Worm (Caenorhabditis elegans) whole organism, L2 larva: ENCODE results near the gene pho-12.

ENCODE experiments used
- C34F6.9 ChIP-seq: fragments of 150-350 bp; optimal IDR thresholded peaks from 2 replicates; lab custom pipeline; 2014; ENCODE audit warnings: missing biosample characterization, missing genetic modification characterization
- F13H6.1 ChIP-seq: sonication (generic microtip); optimal IDR thresholded peaks from 2 replicates; lab custom pipeline; 2016; ENCODE audit warnings: missing genetic modification characterization, missing compliant biosample characterization
- R02D3.7 ChIP-seq: fragments of 150-350 bp; optimal IDR thresholded peaks from 2 replicates; lab custom pipeline; 2014; ENCODE audit warnings: missing biosample characterization, missing genetic modification characterization
- Y55F3AM.14 ChIP-seq: fragments of 200-800 bp; sonication (Bioruptor generic); optimal IDR thresholded peaks from 2 replicates; lab custom pipeline; 2018; ENCODE audit warnings: mild to moderate bottlenecking, missing genetic modification characterization, missing compliant biosample characterization
- ZK546.5 ChIP-seq: sonication (generic microtip); optimal IDR thresholded peaks from 2 replicates; lab custom pipeline; 2017; ENCODE audit warnings: missing biosample characterization, missing genetic modification characterization
- alr-1 ChIP-seq: fragments of 150-350 bp; optimal IDR thresholded peaks from 2 replicates; lab custom pipeline; 2014; ENCODE audit warnings: missing biosample characterization, missing genetic modification characterization
- aly-2 ChIP-seq: fragments of 150-350 bp; optimal IDR thresholded peaks from 2 replicates; lab custom pipeline; 2014; ENCODE audit warnings: missing biosample characterization, missing genetic modification characterization
- ama-1 ChIP-seq: fragments of 150-350 bp; optimal IDR thresholded peaks from 2 replicates; lab custom pipeline; 2018; ENCODE audit warnings: inconsistent platforms
- blmp-1 ChIP-seq: sonication (generic microtip); optimal IDR thresholded peaks from 2 replicates; lab custom pipeline; 2017; ENCODE audit warnings: missing genetic modification characterization, mild to moderate bottlenecking, missing compliant biosample characterization, antibody characterized with exemption, moderate library complexity; ENCODE audit not compliant: insufficient read depth
- ceh-16 ChIP-seq: fragments of 150-350 bp; optimal IDR thresholded peaks from 2 replicates; lab custom pipeline; 2014; ENCODE audit warnings: missing biosample characterization, missing genetic modification characterization
- ceh-82 ChIP-seq: fragments of 150-350 bp; optimal IDR thresholded peaks from 2 replicates; lab custom pipeline; 2014; ENCODE audit warnings: missing biosample characterization, missing genetic modification characterization
- crh-2 ChIP-seq: sonication (generic microtip); optimal IDR thresholded peaks from 2 replicates; lab custom pipeline; 2017; ENCODE audit warnings: missing biosample characterization, missing genetic modification characterization
- egl-27 ChIP-seq: sonication (generic microtip); optimal IDR thresholded peaks from 3 replicates; lab custom pipeline; 2017; ENCODE audit warnings: missing biosample characterization, missing genetic modification reagents, missing genetic modification characterization
- elt-1 ChIP-seq: fragments of 150-350 bp; optimal IDR thresholded peaks from 2 replicates; lab custom pipeline; 2014; ENCODE audit warnings: missing biosample characterization, missing genetic modification characterization
- elt-3 ChIP-seq: sonication (generic microtip); optimal IDR thresholded peaks from 2 replicates; lab custom pipeline; 2017; ENCODE audit warnings: missing biosample characterization, missing genetic modification characterization
- fos-1 ChIP-seq: fragments of 150-350 bp; optimal IDR thresholded peaks from 2 replicates; lab custom pipeline; 2014; ENCODE audit warnings: missing biosample characterization, missing genetic modification characterization
- gmeb-1 ChIP-seq: fragments of 150-350 bp; optimal IDR thresholded peaks from 2 replicates; lab custom pipeline; 2014; ENCODE audit warnings: missing biosample characterization, missing genetic modification characterization
- lin-11 ChIP-seq: fragments of 150-350 bp; sonication (generic microtip); optimal IDR thresholded peaks from 2 replicates; lab custom pipeline; 2014; ENCODE audit warnings: missing biosample characterization, missing genetic modification characterization, inconsistent platforms, mixed read lengths
- lin-13 ChIP-seq: fragments of 150-350 bp; optimal IDR thresholded peaks from 2 replicates; lab custom pipeline; 2014; ENCODE audit warnings: missing biosample characterization, missing genetic modification reagents, missing genetic modification characterization
- lin-39 ChIP-seq: fragments of 150-350 bp; optimal IDR thresholded peaks from 2 replicates; lab custom pipeline; 2014; ENCODE audit warnings: missing biosample characterization, missing genetic modification reagents, missing genetic modification characterization
- mab-5 ChIP-seq: fragments of 150-350 bp; optimal IDR thresholded peaks from 2 replicates; lab custom pipeline; 2014; ENCODE audit warnings: missing biosample characterization, missing genetic modification characterization
- mbf-1 ChIP-seq: sonication (generic microtip); optimal IDR thresholded peaks from 2 replicates; lab custom pipeline; 2017; ENCODE audit warnings: missing biosample characterization, missing genetic modification characterization
- mdl-1 ChIP-seq, 2 experiments: fragments of 150-350 bp in 1 of 2; sonication (generic microtip) in 1 of 2; optimal IDR thresholded peaks; 2 replicates each; lab custom pipeline; 2017; ENCODE audit warnings: missing biosample characterization in 2 of 2, missing genetic modification characterization in 2 of 2
- nhr-129 ChIP-seq: fragments of 150-350 bp; optimal IDR thresholded peaks from 2 replicates; lab custom pipeline; 2014; ENCODE audit warnings: missing biosample characterization, missing genetic modification characterization
- nhr-21 ChIP-seq: fragments of 150-350 bp; optimal IDR thresholded peaks from 2 replicates; lab custom pipeline; 2014; ENCODE audit warnings: missing biosample characterization, missing genetic modification characterization
- nhr-23 ChIP-seq: fragments of 150-350 bp; optimal IDR thresholded peaks from 2 replicates; lab custom pipeline; 2014; ENCODE audit warnings: missing biosample characterization, missing genetic modification reagents, missing genetic modification characterization
- nhr-237 ChIP-seq: fragments of 150-350 bp; optimal IDR thresholded peaks from 2 replicates; lab custom pipeline; 2014; ENCODE audit warnings: missing biosample characterization, missing genetic modification characterization
- nhr-25 ChIP-seq: fragments of 150-350 bp; sonication (generic microtip); optimal IDR thresholded peaks from 3 replicates; lab custom pipeline; 2014; ENCODE audit warnings: missing biosample characterization, missing genetic modification characterization
- nhr-6 ChIP-seq: fragments of 150-350 bp; optimal IDR thresholded peaks from 2 replicates; lab custom pipeline; 2014; ENCODE audit warnings: missing biosample characterization, missing genetic modification characterization
- nhr-77 ChIP-seq: fragments of 150-350 bp; optimal IDR thresholded peaks from 2 replicates; lab custom pipeline; 2014; ENCODE audit warnings: missing biosample characterization, missing genetic modification characterization
- peb-1 ChIP-seq: fragments of 150-350 bp; optimal IDR thresholded peaks from 2 replicates; lab custom pipeline; 2014; ENCODE audit warnings: missing biosample characterization, missing genetic modification characterization
- sem-4 ChIP-seq: fragments of 150-350 bp; optimal IDR thresholded peaks from 2 replicates; lab custom pipeline; 2014; ENCODE audit warnings: missing biosample characterization, missing genetic modification reagents, missing genetic modification characterization
- skn-1 ChIP-seq: sonication (generic microtip); optimal IDR thresholded peaks from 2 replicates; lab custom pipeline; 2017; ENCODE audit warnings: missing biosample characterization, missing genetic modification characterization
- sma-3 ChIP-seq: sonication (generic microtip); optimal IDR thresholded peaks from 2 replicates; lab custom pipeline; 2016; ENCODE audit warnings: missing genetic modification reagents, missing genetic modification characterization, missing compliant biosample characterization
- sma-9 ChIP-seq, 2 experiments: fragments of 150-350 bp in 1 of 2; sonication (generic microtip) in 1 of 2; optimal IDR thresholded peaks; 2 replicates each; lab custom pipeline; 2014 to 2016; ENCODE audit warnings: missing genetic modification characterization in 2 of 2, mild to moderate bottlenecking in 1 of 2, missing biosample characterization in 1 of 2, missing compliant biosample characterization in 1 of 2, missing genetic modification reagents in 1 of 2, moderate library complexity in 1 of 2
- snpc-4 ChIP-seq: fragments of 150-350 bp; optimal IDR thresholded peaks from 2 replicates; lab custom pipeline; 2014; ENCODE audit warnings: missing biosample characterization, missing genetic modification characterization
- unc-39 ChIP-seq: fragments of 150-350 bp; optimal IDR thresholded peaks from 2 replicates; lab custom pipeline; 2014; ENCODE audit warnings: missing biosample characterization, missing genetic modification characterization
- unc-55 ChIP-seq: fragments of 150-350 bp; sonication (generic microtip); optimal IDR thresholded peaks from 3 replicates; lab custom pipeline; 2014; ENCODE audit warnings: missing biosample characterization, missing genetic modification reagents, missing genetic modification characterization
- zag-1 ChIP-seq: fragments of 150-350 bp; optimal IDR thresholded peaks from 2 replicates; lab custom pipeline; 2014; ENCODE audit warnings: missing biosample characterization, missing genetic modification characterization
- ztf-1 ChIP-seq: fragments of 200-800 bp; sonication (Bioruptor generic); conservative IDR thresholded peaks from 2 replicates; pipeline ENCODE4 v1.3.6; 2022; ENCODE audit warnings: missing genetic modification characterization, missing compliant biosample characterization
- ztf-4 ChIP-seq: fragments of 150-350 bp; optimal IDR thresholded peaks from 2 replicates; lab custom pipeline; 2014; ENCODE audit warnings: missing biosample characterization, missing genetic modification characterization

pho-12 gene

ce11 chrII:5071265-5071664, 10.6 kb upstream of the pho-12 start, which contains the start of gene C27A2.7:
TSS of gene C27A2.7 (minus strand) at chrII:5071365.
- no peak for TF ChIP-seq ama-1
- TF ChIP-seq ceh-82 (tag; lab: Kevin White, UChicago) = no peak
- TF ChIP-seq peb-1 = no peak
- no peak for TF ChIP-seq mab-5 (tag; lab: Kevin White, UChicago)
- TF ChIP-seq sma-3 (GFP tag; lab: Kevin White, UChicago) = no peak
- no peak for TF ChIP-seq ztf-1 (GFP tag; lab: Robert Waterston, UW)
- TF ChIP-seq aly-2 (tag; lab: Kevin White, UChicago) = no peak

ce11 chrII:5069525-5069924, 8.9 kb upstream of the pho-12 start, which contains the start of gene idpb-2:
TSS of gene idpb-2 (minus strand) at chrII:5069625.
- TF ChIP-seq mbf-1 = no peak
- TF ChIP-seq lin-11 (tag; lab: Kevin White, UChicago) = no peak
- no peak for TF ChIP-seq nhr-23 (tag; lab: Kevin White, UChicago)

ce11 chrII:5067927-5068326, 7.3 kb upstream of the pho-12 start, which contains the start of gene C27A2.8:
TSS of gene C27A2.8 (minus strand) at chrII:5068043.
- TF ChIP-seq ceh-82 (tag; lab: Kevin White, UChicago) (no peak), blmp-1 (tag; lab: Kevin White, UChicago) (no peak), zag-1 (tag; lab: Kevin White, UChicago) (no peak), unc-55 (no peak), Y55F3AM.14 (GFP tag; lab: Kevin White, UChicago) (no peak), lin-11 (tag; lab: Kevin White, UChicago) (no peak), alr-1 (no peak), nhr-6 (tag; lab: Kevin White, UChicago) (no peak), fos-1 (tag; lab: Kevin White, UChicago) (no peak), egl-27 (tag; lab: Kevin White, UChicago) (no peak), peb-1 (no peak), nhr-23 (tag; lab: Kevin White, UChicago) (no peak), mdl-1 (tag; optimal IDR thresholded peaks at IDR 0.05; lab: Kevin White, UChicago) (no peak), mab-5 (tag; lab: Kevin White, UChicago) (no peak), nhr-21 (no peak), elt-3 (tag; lab: Kevin White, UChicago) (no peak), ama-1 (no peak), skn-1 (tag; lab: Kevin White, UChicago) (no peak), aly-2 (tag; lab: Kevin White, UChicago) (no peak)
- TF ChIP-seq, all 48 proteins: peak for 0

- TF ChIP-seq nhr-25 (tag; lab: Kevin White, UChicago) (no peak), F13H6.1 (no peak), sma-9 (GFP tag; optimal IDR thresholded peaks at IDR 0.05; lab: Kevin White, UChicago) (no peak), sma-9 (tag; optimal IDR thresholded peaks at IDR 0.05; lab: Kevin White, UChicago) (no peak), egl-27 (tag; lab: Kevin White, UChicago) (no peak), ceh-82 (tag; lab: Kevin White, UChicago) (no peak), aly-2 (tag; lab: Kevin White, UChicago) (no peak), elt-1 (tag; lab: Kevin White, UChicago) (no peak), zag-1 (tag; lab: Kevin White, UChicago) (no peak), skn-1 (tag; lab: Kevin White, UChicago) (no peak), mbf-1 (no peak), lin-11 (tag; lab: Kevin White, UChicago) (no peak)
- TF ChIP-seq, all 48 proteins: peak for 0
Observed at ce11 chrII:5066967-5067366, 6.3 kb upstream of the pho-12 start.

ce11 chrII:5061794-5062368, 1.3 kb upstream of the pho-12 start, which contains the start of gene smc-5:
TSS of gene smc-5 (plus strand) at chrII:5062125.
- no peak for TF ChIP-seq unc-39 (tag; lab: Kevin White, UChicago)
- no peak for TF ChIP-seq elt-1 (tag; lab: Kevin White, UChicago)
- peak; percentile 82 for TF ChIP-seq snpc-4 (tag; lab: Kevin White, UChicago)
- peak; percentile 69 for TF ChIP-seq sma-3 (GFP tag; lab: Kevin White, UChicago)
- TF ChIP-seq nhr-21 = peak; percentile 28
- TF ChIP-seq blmp-1 (tag; lab: Kevin White, UChicago) = peak; percentile 9
- no peak for TF ChIP-seq ceh-16 (tag; lab: Kevin White, UChicago)
- peak; percentile 80 for TF ChIP-seq gmeb-1 (tag; lab: Kevin White, UChicago)
- TF ChIP-seq nhr-77 (tag; lab: Kevin White, UChicago) = no peak
- TF ChIP-seq lin-39 (tag; lab: Kevin White, UChicago) = no peak
- no peak for TF ChIP-seq sem-4 (tag; lab: Kevin White, UChicago)
- TF ChIP-seq nhr-237 (tag; lab: Kevin White, UChicago) = no peak
- no peak for TF ChIP-seq ztf-1 (GFP tag; lab: Robert Waterston, UW)
- TF ChIP-seq C34F6.9 (tag; lab: Kevin White, UChicago) = peak; percentile 83
- TF ChIP-seq ZK546.5 (tag; lab: Kevin White, UChicago) = no peak
- TF ChIP-seq ztf-4 (tag; lab: Kevin White, UChicago) = no peak
- no peak for TF ChIP-seq skn-1 (tag; lab: Kevin White, UChicago)
- peak; percentile 77 for TF ChIP-seq crh-2
- TF ChIP-seq lin-11 (tag; lab: Kevin White, UChicago) = peak; percentile 10
- TF ChIP-seq mdl-1 (tag; optimal IDR thresholded peaks at IDR 0.05; lab: Kevin White, UChicago) = no peak
- TF ChIP-seq unc-55 = peak; percentile 94
- TF ChIP-seq ama-1 = no peak
- TF ChIP-seq R02D3.7 (tag; lab: Kevin White, UChicago) = no peak
- no peak for TF ChIP-seq mbf-1
- TF ChIP-seq nhr-25 (tag; lab: Kevin White, UChicago) = no peak
- TF ChIP-seq egl-27 (tag; lab: Kevin White, UChicago) = no peak
- no peak for TF ChIP-seq nhr-23 (tag; lab: Kevin White, UChicago)
- TF ChIP-seq nhr-129 (tag; lab: Kevin White, UChicago) = peak; percentile 78
- TF ChIP-seq lin-13 = peak; percentile 78
- TF ChIP-seq fos-1 (tag; lab: Kevin White, UChicago) = peak; percentile 40
